Worm (Caenorhabditis elegans): ENCODE data around the gene T02B11.6.

Gene T02B11.6

DNA sequence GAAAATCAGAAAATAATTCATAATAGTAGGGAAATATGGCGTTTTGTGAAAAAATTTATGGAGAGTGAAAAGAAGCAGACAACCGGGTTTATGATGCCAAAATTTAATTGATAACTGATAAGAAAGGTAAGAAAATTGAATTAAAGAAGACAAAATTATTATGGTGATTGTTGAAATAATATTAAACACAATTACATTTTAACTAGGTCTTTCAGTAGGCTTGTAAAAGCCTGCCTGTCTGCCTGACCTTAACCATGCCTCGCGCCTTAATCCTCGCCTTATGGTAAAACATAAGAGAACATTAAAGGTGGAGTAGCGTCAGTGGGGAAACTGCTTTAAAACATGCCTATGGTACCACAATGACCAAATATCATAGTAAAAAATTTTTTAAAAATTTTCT is 10.5 kb downstream of the T02B11.6 start, which contains the start of gene T02B11.8:
T02B11.8 (minus strand) TSS at position 101 of the 400 bp plus-strand sequence.
- TF ChIP-seq daf-19 (GFP tag; conservative IDR thresholded peaks at IDR 0.05) (no peak), nhr-102 (tag; optimal IDR thresholded peaks at IDR 0.05) (no peak), hlh-30 (tag; optimal IDR thresholded peaks at IDR 0.05; ENCODE audit: insufficient read depth) (no peak), hlh-11 (tag; optimal IDR thresholded peaks at IDR 0.05) (no peak)

DNA sequence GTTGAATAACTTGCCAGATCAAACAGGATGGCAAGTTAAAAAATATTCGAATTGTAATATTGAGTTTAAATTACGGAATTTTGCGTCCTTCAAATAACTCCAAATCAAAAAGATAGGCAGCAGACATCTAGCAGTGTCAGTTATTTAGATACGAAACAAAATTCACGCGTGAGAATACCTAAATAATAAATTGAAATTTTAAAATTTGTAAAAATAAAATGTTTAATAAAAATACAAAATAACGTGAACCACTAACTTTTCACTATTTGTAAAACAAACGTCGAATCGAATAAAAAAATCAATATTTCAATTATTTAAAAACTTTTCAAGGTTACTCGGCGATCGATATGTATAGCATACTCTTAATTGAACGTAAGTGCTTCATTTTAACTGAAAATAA is 13.2 kb downstream of the T02B11.6 start, which contains the start of gene T02B11.9:
T02B11.9 (plus strand) TSS at position 301 of the 400 bp plus-strand sequence.
- TF ChIP-seq spr-3 (GFP tag; optimal IDR thresholded peaks at IDR 0.05) (no peak), dve-1 (tag; optimal IDR thresholded peaks at IDR 0.05; ENCODE audit: insufficient read depth) (no peak), nhr-11 (tag; optimal IDR thresholded peaks at IDR 0.05) (no peak)

DNA sequence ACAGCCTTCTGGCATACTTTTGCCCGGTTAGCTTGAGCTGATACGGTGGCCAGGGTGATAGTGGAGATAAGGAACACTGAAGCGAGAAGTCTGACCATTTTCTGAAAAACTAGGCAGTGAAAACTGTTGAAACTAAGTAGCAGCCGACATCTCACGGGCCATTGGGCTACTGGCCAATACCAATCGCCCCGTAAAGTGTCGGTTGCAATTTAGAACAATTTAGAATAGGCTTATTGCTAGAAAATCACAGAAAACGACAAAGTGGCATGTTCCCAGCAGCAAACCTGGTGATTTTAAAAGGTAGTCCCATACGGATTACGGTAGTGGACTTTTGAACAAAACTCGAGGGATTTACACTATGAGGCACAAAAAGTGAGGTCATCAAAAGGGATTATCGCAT is 18.1 kb downstream of the T02B11.6 start, which contains the start of gene T02B11.4:
T02B11.4 (minus strand) TSS at position 101 of the 400 bp plus-strand sequence.
- no peak for TF ChIP-seq nhr-76 (tag; optimal IDR thresholded peaks at IDR 0.05)
- no peak for TF ChIP-seq spr-1 (tag; optimal IDR thresholded peaks at IDR 0.05)
- TF ChIP-seq lin-39 (tag; optimal IDR thresholded peaks at IDR 0.05): no peak
- no peak for TF ChIP-seq F37D6.2 (tag; optimal IDR thresholded peaks at IDR 0.05)
- no peak for TF ChIP-seq nhr-10 (tag; optimal IDR thresholded peaks at IDR 0.05)
- no peak for TF ChIP-seq ZK337.2 (GFP tag; IDR thresholded peaks at IDR 0.05)
- TF ChIP-seq dpl-1 (GFP tag; optimal IDR thresholded peaks at IDR 0.05): no peak
- no peak for TF ChIP-seq set-16 (GFP tag; IDR thresholded peaks at IDR 0.05)
- no peak for TF ChIP-seq saeg-2 (GFP tag; IDR thresholded peaks at IDR 0.05)
- TF ChIP-seq nhr-48 (tag; optimal IDR thresholded peaks at IDR 0.05): no peak
- TF ChIP-seq ceh-28 (tag; optimal IDR thresholded peaks at IDR 0.05): no peak
- TF ChIP-seq sdz-12 (GFP tag; optimal IDR thresholded peaks at IDR 0.05): no peak
- TF ChIP-seq aha-1 (tag): no peak
- no peak for TF ChIP-seq lin-1 (GFP tag; IDR thresholded peaks at IDR 0.05)
- TF ChIP-seq arid-1 (GFP tag; conservative IDR thresholded peaks at IDR 0.05): no peak
- no peak for TF ChIP-seq mdt-29 (GFP tag; IDR thresholded peaks at IDR 0.05)
- TF ChIP-seq php-3 (GFP tag; IDR thresholded peaks at IDR 0.05): no peak
- no peak for TF ChIP-seq Y75B8A.6 (GFP tag; IDR thresholded peaks at IDR 0.05)

DNA sequence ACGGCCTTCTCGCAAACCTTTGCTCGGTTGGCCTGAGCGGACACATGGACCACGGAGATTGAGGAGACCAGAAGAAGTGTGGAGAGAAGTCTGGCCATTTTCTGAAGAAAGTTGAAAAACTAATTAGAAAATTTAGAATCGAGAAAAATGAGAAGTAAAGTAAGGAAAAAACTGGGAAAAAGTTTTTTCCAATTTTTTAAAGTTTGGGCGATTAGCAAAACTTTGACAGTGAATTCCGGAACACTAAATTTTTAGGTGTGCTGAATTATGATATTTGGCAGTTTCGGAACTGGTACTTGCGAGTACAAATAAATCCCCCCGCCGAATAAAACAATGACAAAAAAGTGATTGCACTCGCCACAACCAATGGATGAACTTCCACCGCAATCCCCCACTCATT is 22.4 kb downstream of the T02B11.6 start, which contains the start of gene T02B11.3:
T02B11.3 (minus strand) TSS at position 101 of the 400 bp plus-strand sequence.
- TF ChIP-seq hlh-30 (tag; optimal IDR thresholded peaks at IDR 0.05; ENCODE audit: insufficient read depth): no peak
- TF ChIP-seq ceh-28 (tag; optimal IDR thresholded peaks at IDR 0.05): no peak
- no peak for TF ChIP-seq dmd-6 (GFP tag; IDR thresholded peaks at IDR 0.05)
- no peak for TF ChIP-seq F49E8.2 (tag; optimal IDR thresholded peaks at IDR 0.05; ENCODE audit: borderline replicate concordance)
- TF ChIP-seq tag-97 (GFP tag; IDR thresholded peaks at IDR 0.05): no peak
- TF ChIP-seq lim-7 (GFP tag; IDR thresholded peaks at IDR 0.05): no peak
- no peak for TF ChIP-seq madf-9 (GFP tag; conservative IDR thresholded peaks at IDR 0.05)
- TF ChIP-seq nhr-28 (tag; optimal IDR thresholded peaks at IDR 0.05): no peak
- no peak for TF ChIP-seq ZK337.2 (GFP tag; IDR thresholded peaks at IDR 0.05)
- TF ChIP-seq nhr-6 (tag; optimal IDR thresholded peaks at IDR 0.05): no peak
- TF ChIP-seq pha-4 (GFP tag; IDR thresholded peaks at IDR 0.05): no peak
- TF ChIP-seq pha-4 (tag; optimal IDR thresholded peaks at IDR 0.05): no peak
- TF ChIP-seq nhr-10 (tag; optimal IDR thresholded peaks at IDR 0.05): no peak
- no peak for TF ChIP-seq php-3 (GFP tag; IDR thresholded peaks at IDR 0.05)
- no peak for TF ChIP-seq ces-1 (GFP tag; optimal IDR thresholded peaks at IDR 0.05)
- no peak for TF ChIP-seq lir-3 (tag; optimal IDR thresholded peaks at IDR 0.05)
- no peak for TF ChIP-seq saeg-2 (GFP tag; IDR thresholded peaks at IDR 0.05)
- no peak for TF ChIP-seq rbr-2 (tag; optimal IDR thresholded peaks at IDR 0.05)
